Worm (Caenorhabditis elegans) whole organism, early embryonic: ENCODE results near the gene C11H1.9.

Experiments
- B0310.2 ChIP-seq: sonication (generic microtip); optimal IDR thresholded peaks from 2 replicates; lab custom pipeline; 2016; ENCODE audit warnings: mild to moderate bottlenecking, missing genetic modification characterization, missing compliant biosample characterization
- F13C5.2 ChIP-seq: sonication (generic microtip); optimal IDR thresholded peaks from 2 replicates; lab custom pipeline; 2017; ENCODE audit warnings: mild to moderate bottlenecking, missing genetic modification characterization, inconsistent platforms, missing compliant biosample characterization
- aly-1 ChIP-seq: sonication (generic microtip); optimal IDR thresholded peaks from 2 replicates; lab custom pipeline; 2016; ENCODE audit warnings: missing genetic modification characterization, missing compliant biosample characterization
- ama-1 ChIP-seq: fragments of 150-350 bp; optimal IDR thresholded peaks from 2 replicates; lab custom pipeline; 2014
- ceh-13 ChIP-seq: fragments of 200-800 bp; sonication (Bioruptor generic); optimal IDR thresholded peaks from 2 replicates; lab custom pipeline; 2018; ENCODE audit warnings: mild to moderate bottlenecking, missing genetic modification characterization, missing compliant biosample characterization
- ceh-36 ChIP-seq: sonication (generic microtip); optimal IDR thresholded peaks from 2 replicates; lab custom pipeline; 2016; ENCODE audit warnings: missing genetic modification characterization, inconsistent platforms, missing compliant biosample characterization
- ets-7 ChIP-seq: sonication (generic microtip); optimal IDR thresholded peaks from 2 replicates; lab custom pipeline; 2016; ENCODE audit warnings: missing genotype, missing genetic modification characterization, missing compliant biosample characterization
- flt-1 ChIP-seq: fragments of 200-800 bp; sonication (Bioruptor generic); IDR thresholded peaks from 2 replicates; pipeline ENCODE4 v1.3.6; 2022; ENCODE audit warnings: missing genetic modification characterization, missing compliant biosample characterization
- hmbx-1 ChIP-seq: sonication (generic microtip); optimal IDR thresholded peaks from 2 replicates; lab custom pipeline; 2016; ENCODE audit warnings: mild to moderate bottlenecking, missing genetic modification characterization, missing compliant biosample characterization
- hmg-4 ChIP-seq: fragments of 200-800 bp; sonication (Bioruptor generic); optimal IDR thresholded peaks from 2 replicates; lab custom pipeline; 2018; ENCODE audit warnings: mild to moderate bottlenecking, missing genetic modification characterization, missing compliant biosample characterization
- hnd-1 ChIP-seq: sonication (generic microtip); optimal IDR thresholded peaks from 2 replicates; lab custom pipeline; 2016; ENCODE audit warnings: missing genetic modification characterization, missing compliant biosample characterization
- pes-1 ChIP-seq: fragments of 200-800 bp; sonication (Bioruptor generic); IDR thresholded peaks from 2 replicates; pipeline ENCODE4 v1.3.6; 2022; ENCODE audit warnings: missing genetic modification reagents, missing genetic modification characterization, missing compliant biosample characterization
- scrt-1 ChIP-seq: fragments of 200-800 bp; sonication (Bioruptor generic); IDR thresholded peaks from 2 replicates; pipeline ENCODE4 v1.3.6; 2022; ENCODE audit warnings: missing genetic modification characterization, missing compliant biosample characterization
- sea-1 ChIP-seq: fragments of 200-800 bp; sonication (Bioruptor generic); conservative IDR thresholded peaks from 2 replicates; pipeline ENCODE4 v1.3.6; 2022; ENCODE audit warnings: missing genetic modification characterization, missing compliant biosample characterization
- tbx-11 ChIP-seq: fragments of 200-800 bp; sonication (Bioruptor generic); IDR thresholded peaks from 2 replicates; pipeline ENCODE4 v1.3.6; 2022; ENCODE audit warnings: missing genetic modification characterization, missing compliant biosample characterization
- tbx-37 ChIP-seq: fragments of 200-800 bp; sonication (Bioruptor generic); conservative IDR thresholded peaks from 2 replicates; pipeline ENCODE4 v1.3.6; 2022; ENCODE audit warnings: missing genetic modification reagents, missing genetic modification characterization, missing compliant biosample characterization
- tra-4 ChIP-seq: sonication (generic microtip); optimal IDR thresholded peaks from 2 replicates; lab custom pipeline; 2017; ENCODE audit warnings: missing genetic modification characterization, missing compliant biosample characterization

Gene C11H1.9

ce11 chrX:14339723-14340122 lies 19.5 kb upstream of the C11H1.9 start:
- TF ChIP-seq scrt-1 (no peak), ceh-13 (GFP tag; lab: Kevin White, UChicago) (no peak), F13C5.2 (no peak), aly-1 (tag; lab: Kevin White, UChicago) (no peak), tra-4 (tag; lab: Kevin White, UChicago) (no peak), hmbx-1 (tag; lab: Kevin White, UChicago) (no peak), ama-1 (no peak), flt-1 (GFP tag; lab: Robert Waterston, UW) (no peak), hmg-4 (GFP tag; lab: Kevin White, UChicago) (no peak), tbx-37 (GFP tag; lab: Robert Waterston, UW) (no peak), hnd-1 (tag; lab: Kevin White, UChicago) (no peak)

ce11 chrX:14338896-14339295 lies 18.7 kb upstream of the C11H1.9 start:
- no peak for TF ChIP-seq ets-7 (tag; lab: Kevin White, UChicago)

ce11 chrX:14335621-14336020 lies 15.4 kb upstream of the C11H1.9 start:
- TF ChIP-seq B0310.2 (tag; lab: Kevin White, UChicago) (no peak), aly-1 (tag; lab: Kevin White, UChicago) (no peak), ceh-13 (GFP tag; lab: Kevin White, UChicago) (no peak)

ce11 chrX:14335220-14335619 lies 15.0 kb upstream of the C11H1.9 start, which contains the start of gene K04G11.1:
K04G11.1 (plus strand) TSS chrX:14335520.
- TF ChIP-seq hmg-4 (GFP tag; lab: Kevin White, UChicago), result no peak

ce11 chrX:14334151-14334550 lies 14.0 kb upstream of the C11H1.9 start:
- no peak for TF ChIP-seq B0310.2 (tag; lab: Kevin White, UChicago)
- no peak for TF ChIP-seq F13C5.2
- no peak for TF ChIP-seq ceh-13 (GFP tag; lab: Kevin White, UChicago)
- no peak for TF ChIP-seq sea-1
- no peak for TF ChIP-seq ceh-36 (tag; lab: Kevin White, UChicago)
- no peak for TF ChIP-seq aly-1 (tag; lab: Kevin White, UChicago)
- TF ChIP-seq tra-4 (tag; lab: Kevin White, UChicago), result no peak
- no peak for TF ChIP-seq tbx-37 (GFP tag; lab: Robert Waterston, UW)
- no peak for TF ChIP-seq hnd-1 (tag; lab: Kevin White, UChicago)
- no peak for TF ChIP-seq ama-1

ce11 chrX:14329348-14329747 lies 9.2 kb upstream of the C11H1.9 start:
- TF ChIP-seq ceh-36 (tag; lab: Kevin White, UChicago), result no peak
- no peak for TF ChIP-seq ceh-13 (GFP tag; lab: Kevin White, UChicago)
- TF ChIP-seq F13C5.2, result no peak
- no peak for TF ChIP-seq ama-1
- TF ChIP-seq flt-1 (GFP tag; lab: Robert Waterston, UW), result no peak
- TF ChIP-seq hmbx-1 (tag; lab: Kevin White, UChicago), result no peak
- no peak for TF ChIP-seq hnd-1 (tag; lab: Kevin White, UChicago)
- no peak for TF ChIP-seq aly-1 (tag; lab: Kevin White, UChicago)
- no peak for TF ChIP-seq scrt-1
- no peak for TF ChIP-seq hmg-4 (GFP tag; lab: Kevin White, UChicago)
- no peak for TF ChIP-seq ets-7 (tag; lab: Kevin White, UChicago)
- TF ChIP-seq tbx-37 (GFP tag; lab: Robert Waterston, UW), result no peak
- TF ChIP-seq sea-1, result no peak

- no peak for TF ChIP-seq ceh-36 (tag; lab: Kevin White, UChicago)
- no peak for TF ChIP-seq sea-1
- TF ChIP-seq B0310.2 (tag; lab: Kevin White, UChicago), result no peak
- TF ChIP-seq tbx-37 (GFP tag; lab: Robert Waterston, UW), result no peak
- no peak for TF ChIP-seq flt-1 (GFP tag; lab: Robert Waterston, UW)
- TF ChIP-seq hmg-4 (GFP tag; lab: Kevin White, UChicago), result no peak
- TF ChIP-seq hnd-1 (tag; lab: Kevin White, UChicago), result no peak
- TF ChIP-seq aly-1 (tag; lab: Kevin White, UChicago), result no peak
- no peak for TF ChIP-seq hmbx-1 (tag; lab: Kevin White, UChicago)
- no peak for TF ChIP-seq ceh-13 (GFP tag; lab: Kevin White, UChicago)
- no peak for TF ChIP-seq tbx-11 (GFP tag; lab: Robert Waterston, UW)
- no peak for TF ChIP-seq F13C5.2
- TF ChIP-seq pes-1 (GFP tag; lab: Robert Waterston, UW), result no peak
- no peak for TF ChIP-seq ama-1
- no peak for TF ChIP-seq ets-7 (tag; lab: Kevin White, UChicago)
- TF ChIP-seq tra-4 (tag; lab: Kevin White, UChicago), result no peak
- TF ChIP-seq scrt-1, result no peak
Measured at ce11 chrX:14327398-14327797, 7.2 kb upstream of the C11H1.9 start, which contains the start of gene C11H1.7. C11H1.7 (plus strand) TSS chrX:14327409.

ce11 chrX:14326578-14326977 lies 6.4 kb upstream of the C11H1.9 start:
- TF ChIP-seq ets-7 (tag; lab: Kevin White, UChicago), result no peak
- TF ChIP-seq hmbx-1 (tag; lab: Kevin White, UChicago), result no peak
- TF ChIP-seq ceh-36 (tag; lab: Kevin White, UChicago), result no peak
- no peak for TF ChIP-seq scrt-1
- no peak for TF ChIP-seq tbx-11 (GFP tag; lab: Robert Waterston, UW)
- TF ChIP-seq pes-1 (GFP tag; lab: Robert Waterston, UW), result no peak
- TF ChIP-seq B0310.2 (tag; lab: Kevin White, UChicago), result no peak
- no peak for TF ChIP-seq tbx-37 (GFP tag; lab: Robert Waterston, UW)
- no peak for TF ChIP-seq ama-1
- TF ChIP-seq F13C5.2, result no peak
